Worm (Caenorhabditis elegans): ENCODE measurements around the gene T23F4.2.

DNA sequence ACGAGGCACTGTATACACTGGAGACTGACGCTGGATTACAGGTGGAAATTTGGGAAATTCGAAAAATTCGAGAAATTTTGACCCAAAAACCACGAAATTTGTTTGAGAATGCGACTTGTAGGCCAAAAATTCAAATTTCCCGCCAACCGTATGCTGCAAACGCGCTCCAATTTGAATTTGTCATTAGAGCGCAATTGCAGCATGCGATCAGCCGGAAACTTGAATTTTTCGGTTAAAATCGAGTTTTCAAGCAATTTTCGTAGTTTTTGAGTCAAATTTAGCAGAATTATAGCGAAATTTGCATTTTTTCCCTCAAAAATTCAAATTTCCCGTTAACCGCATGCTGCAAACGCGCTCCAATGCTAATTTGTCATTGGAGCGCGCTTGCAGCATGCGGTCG, 33.1 kb upstream of the T23F4.2 start:
- no peak for TF ChIP-seq ceh-82 (tag; optimal IDR thresholded peaks at IDR 0.05)
- no peak for TF ChIP-seq unc-39 (tag; optimal IDR thresholded peaks at IDR 0.05)
- no peak for TF ChIP-seq lin-15B (tag; optimal IDR thresholded peaks at IDR 0.05)
- no peak for TF ChIP-seq aly-2 (tag; optimal IDR thresholded peaks at IDR 0.05)
